Worm (Caenorhabditis elegans) whole organism, late embryonic: Measurements from ENCODE around the gene stdh-3.

Source experiments
- C08G9.2 ChIP-seq: sonication (generic microtip); optimal IDR thresholded peaks from 2 replicates; lab custom pipeline; 2016; ENCODE audit warnings: mild to moderate bottlenecking, missing genetic modification characterization, moderate library complexity, missing compliant biosample characterization
- C38D4.7 ChIP-seq: fragments of 200-800 bp; sonication (Bioruptor generic); optimal IDR thresholded peaks from 2 replicates; lab custom pipeline; 2018; ENCODE audit warnings: mild to moderate bottlenecking, missing genetic modification characterization, moderate library complexity, missing compliant biosample characterization
- F13H6.1 ChIP-seq: sonication (generic microtip); optimal IDR thresholded peaks from 2 replicates; lab custom pipeline; 2016; ENCODE audit warnings: missing genetic modification characterization, missing compliant biosample characterization
- K02D7.2 ChIP-seq: sonication (generic microtip); optimal IDR thresholded peaks from 2 replicates; lab custom pipeline; 2017; ENCODE audit warnings: mild to moderate bottlenecking, missing genetic modification characterization, missing compliant biosample characterization
- T23F11.4 ChIP-seq: fragments of 200-800 bp; sonication (Bioruptor generic); optimal IDR thresholded peaks from 2 replicates; lab custom pipeline; 2018; ENCODE audit warnings: mild to moderate bottlenecking, missing genetic modification characterization, missing compliant biosample characterization
- Y22D7AL.16 ChIP-seq: sonication (generic microtip); optimal IDR thresholded peaks from 2 replicates; lab custom pipeline; 2016; ENCODE audit warnings: missing genetic modification characterization, missing compliant biosample characterization
- ahr-1 ChIP-seq: sonication (generic microtip); optimal IDR thresholded peaks from 2 replicates; lab custom pipeline; 2016; ENCODE audit warnings: missing genetic modification characterization, missing compliant biosample characterization
- ceh-19 ChIP-seq: fragments of 200-800 bp; sonication (Bioruptor generic); optimal IDR thresholded peaks from 2 replicates; lab custom pipeline; 2018; ENCODE audit warnings: mild to moderate bottlenecking, missing genetic modification characterization, missing compliant biosample characterization
- ceh-24 ChIP-seq: sonication (generic microtip); optimal IDR thresholded peaks from 2 replicates; lab custom pipeline; 2016; ENCODE audit warnings: mild to moderate bottlenecking, missing genetic modification characterization, missing compliant biosample characterization
- ceh-30 ChIP-seq: fragments of 150-350 bp; optimal IDR thresholded peaks from 2 replicates; lab custom pipeline; 2014; ENCODE audit warnings: missing biosample characterization, missing genetic modification characterization
- ceh-45 ChIP-seq: fragments of 200-800 bp; sonication (Bioruptor generic); IDR thresholded peaks from 2 replicates; pipeline ENCODE4 v1.3.6; 2022; ENCODE audit warnings: missing genetic modification reagents, missing genetic modification characterization, missing compliant biosample characterization
- ceh-48 ChIP-seq: sonication (generic microtip); optimal IDR thresholded peaks from 2 replicates; lab custom pipeline; 2016; ENCODE audit warnings: missing genetic modification characterization, inconsistent platforms, missing compliant biosample characterization
- ceh-6 ChIP-seq: fragments of 200-800 bp; sonication (Bioruptor generic); optimal IDR thresholded peaks from 2 replicates; lab custom pipeline; 2018; ENCODE audit warnings: mild to moderate bottlenecking, missing genetic modification characterization, missing compliant biosample characterization
- ceh-9 ChIP-seq: sonication (generic microtip); optimal IDR thresholded peaks from 2 replicates; lab custom pipeline; 2016; ENCODE audit warnings: mild to moderate bottlenecking, missing genetic modification characterization, inconsistent platforms, missing compliant biosample characterization
- dmd-4 ChIP-seq: sonication (generic microtip); optimal IDR thresholded peaks from 2 replicates; lab custom pipeline; 2016; ENCODE audit warnings: borderline replicate concordance, missing genetic modification characterization, missing compliant biosample characterization
- elt-2 ChIP-seq: sonication (generic microtip); optimal IDR thresholded peaks from 2 replicates; lab custom pipeline; 2016; ENCODE audit warnings: missing genetic modification reagents, missing genetic modification characterization, missing compliant biosample characterization
- ets-4 ChIP-seq: sonication (generic microtip); optimal IDR thresholded peaks from 2 replicates; lab custom pipeline; 2016; ENCODE audit warnings: missing genetic modification characterization, missing compliant biosample characterization
- gmeb-2 ChIP-seq: sonication (generic microtip); optimal IDR thresholded peaks from 2 replicates; lab custom pipeline; 2016; ENCODE audit warnings: missing genetic modification characterization, inconsistent platforms, missing compliant biosample characterization
- hlh-13 ChIP-seq: fragments of 200-800 bp; sonication (Bioruptor generic); optimal IDR thresholded peaks from 2 replicates; lab custom pipeline; 2018; ENCODE audit warnings: mild to moderate bottlenecking, missing genetic modification characterization, missing compliant biosample characterization
- hlh-15 ChIP-seq: sonication (generic microtip); optimal IDR thresholded peaks from 2 replicates; lab custom pipeline; 2016; ENCODE audit warnings: missing genetic modification characterization, missing compliant biosample characterization
- hlh-30 ChIP-seq: sonication (generic microtip); optimal IDR thresholded peaks from 2 replicates; lab custom pipeline; 2017; ENCODE audit warnings: antibody characterized with exemption, missing genetic modification characterization, missing compliant biosample characterization; ENCODE audit not compliant: insufficient read depth
- hlh-8 ChIP-seq: sonication (generic microtip); optimal IDR thresholded peaks from 2 replicates; lab custom pipeline; 2016; ENCODE audit warnings: missing genotype, missing genetic modification characterization, missing compliant biosample characterization
- lin-11 ChIP-seq: fragments of 200-800 bp; sonication (Bioruptor generic); optimal IDR thresholded peaks from 2 replicates; lab custom pipeline; 2018; ENCODE audit warnings: mild to moderate bottlenecking, missing genetic modification characterization, missing compliant biosample characterization
- madf-2 ChIP-seq: sonication (generic microtip); optimal IDR thresholded peaks from 2 replicates; lab custom pipeline; 2017; ENCODE audit warnings: missing genetic modification characterization, missing compliant biosample characterization
- nfya-1 ChIP-seq: sonication (generic microtip); optimal IDR thresholded peaks from 2 replicates; lab custom pipeline; 2017; ENCODE audit warnings: missing genetic modification characterization, mild to moderate bottlenecking, missing compliant biosample characterization, antibody characterized with exemption, moderate library complexity
- nhr-11 ChIP-seq: fragments of 150-350 bp; optimal IDR thresholded peaks from 2 replicates; lab custom pipeline; 2014; ENCODE audit warnings: missing biosample characterization, missing genetic modification characterization
- nhr-232 ChIP-seq: sonication (generic microtip); optimal IDR thresholded peaks from 2 replicates; lab custom pipeline; 2016; ENCODE audit warnings: missing genetic modification characterization, missing compliant biosample characterization
- npax-4 ChIP-seq: sonication (generic microtip); optimal IDR thresholded peaks from 2 replicates; lab custom pipeline; 2016; ENCODE audit warnings: missing genetic modification characterization, missing compliant biosample characterization
- pag-3 ChIP-seq: sonication (generic microtip); optimal IDR thresholded peaks from 2 replicates; lab custom pipeline; 2016; ENCODE audit warnings: missing compliant biosample characterization, missing genetic modification characterization, borderline replicate concordance
- pqm-1 ChIP-seq: sonication (generic microtip); optimal IDR thresholded peaks from 2 replicates; lab custom pipeline; 2016; ENCODE audit warnings: missing genetic modification characterization, missing compliant biosample characterization
- pros-1 ChIP-seq: fragments of 150-350 bp; optimal IDR thresholded peaks from 2 replicates; lab custom pipeline; 2014; ENCODE audit warnings: missing biosample characterization, missing genetic modification reagents, missing genetic modification characterization
- ref-2 ChIP-seq: sonication (generic microtip); optimal IDR thresholded peaks from 2 replicates; lab custom pipeline; 2016; ENCODE audit warnings: missing genetic modification characterization, missing compliant biosample characterization
- sox-2 ChIP-seq: fragments of 200-800 bp; sonication (Bioruptor generic); IDR thresholded peaks from 2 replicates; pipeline ENCODE4 v1.3.6; 2022; ENCODE audit warnings: missing genetic modification reagents, missing genetic modification characterization, missing compliant biosample characterization
- sox-4 ChIP-seq: sonication (generic microtip); optimal IDR thresholded peaks from 2 replicates; lab custom pipeline; 2017; ENCODE audit warnings: mild to moderate bottlenecking, missing genetic modification characterization, inconsistent platforms, missing compliant biosample characterization
- syd-9 ChIP-seq: sonication (generic microtip); optimal IDR thresholded peaks from 2 replicates; lab custom pipeline; 2016; ENCODE audit warnings: mild to moderate bottlenecking, missing genetic modification characterization, moderate library complexity, missing compliant biosample characterization
- tbx-2 ChIP-seq: sonication (generic microtip); optimal IDR thresholded peaks from 2 replicates; lab custom pipeline; 2016; ENCODE audit warnings: missing genetic modification characterization, missing compliant biosample characterization
- tbx-7 ChIP-seq: sonication (generic microtip); optimal IDR thresholded peaks from 2 replicates; lab custom pipeline; 2016; ENCODE audit warnings: missing genotype, missing genetic modification characterization, missing compliant biosample characterization
- unc-42 ChIP-seq: sonication (generic microtip); optimal IDR thresholded peaks from 2 replicates; lab custom pipeline; 2016; ENCODE audit warnings: missing genotype, missing genetic modification characterization, missing compliant biosample characterization
- unc-55 ChIP-seq: sonication (generic microtip); optimal IDR thresholded peaks from 2 replicates; lab custom pipeline; 2017; ENCODE audit warnings: missing biosample characterization, missing genetic modification reagents, missing genetic modification characterization
- zip-5 ChIP-seq: sonication (generic microtip); optimal IDR thresholded peaks from 2 replicates; lab custom pipeline; 2016; ENCODE audit warnings: missing genetic modification characterization, missing compliant biosample characterization
- ztf-16 ChIP-seq: sonication (generic microtip); optimal IDR thresholded peaks from 2 replicates; lab custom pipeline; 2017; ENCODE audit warnings: missing genetic modification characterization, missing compliant biosample characterization

Gene stdh-3

DNA sequence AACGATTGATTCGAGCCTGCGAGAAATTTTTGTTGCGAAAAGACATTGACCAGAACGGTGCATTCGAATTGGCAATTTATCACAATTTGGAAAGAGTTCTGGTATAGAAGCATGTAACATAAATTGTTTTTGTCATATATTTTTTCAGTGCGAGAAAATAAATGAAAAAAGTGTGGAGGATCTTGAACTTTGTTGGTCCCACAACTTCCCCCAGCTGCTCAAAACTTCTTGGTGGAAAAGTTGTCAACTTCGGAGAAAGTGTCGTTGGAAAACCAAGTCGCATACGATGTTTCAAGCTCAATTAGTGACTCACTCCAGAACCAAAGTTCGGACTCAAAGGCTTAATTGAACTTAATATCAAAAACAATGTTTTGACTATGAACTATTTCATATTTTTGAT lies 27.5 kb downstream of the stdh-3 start:
- TF ChIP-seq Y22D7AL.16 (tag; lab: Kevin White, UChicago): no peak
- no peak for TF ChIP-seq T23F11.4 (GFP tag; lab: Kevin White, UChicago)
- TF ChIP-seq hlh-13: no peak
- TF ChIP-seq unc-55 (GFP tag; lab: Kevin White, UChicago): no peak
- no peak for TF ChIP-seq nhr-11 (tag; lab: Kevin White, UChicago)
- TF ChIP-seq ahr-1 (tag; lab: Kevin White, UChicago): no peak
- no peak for TF ChIP-seq ceh-30 (tag; lab: Kevin White, UChicago)
- TF ChIP-seq nhr-232 (tag; lab: Kevin White, UChicago): no peak
- no peak for TF ChIP-seq ref-2 (tag; lab: Kevin White, UChicago)
- no peak for TF ChIP-seq zip-5
- no peak for TF ChIP-seq ceh-6 (GFP tag; lab: Kevin White, UChicago)
- no peak for TF ChIP-seq C38D4.7 (GFP tag; lab: Kevin White, UChicago)
- TF ChIP-seq, all 69 proteins: peak for 0

DNA sequence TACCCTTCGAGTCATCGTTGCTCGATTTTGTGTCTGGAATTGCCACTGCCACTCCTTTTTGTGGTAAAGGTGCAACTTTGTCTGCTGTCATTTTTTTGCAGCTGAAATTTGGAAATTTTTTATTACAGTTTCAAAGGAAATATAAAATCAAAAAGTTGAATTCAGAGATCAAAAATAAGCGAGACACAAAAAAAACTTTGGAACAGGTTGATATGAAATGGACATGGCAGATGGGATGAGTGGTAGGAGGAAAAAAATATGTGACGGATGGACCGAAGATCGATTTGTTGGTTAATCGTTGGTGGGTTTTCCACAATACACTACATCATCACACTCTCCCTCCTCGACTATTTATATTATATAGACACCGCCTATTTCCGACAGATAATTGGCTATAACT lies 30.1 kb downstream of the stdh-3 start, which contains the start of gene R10D12.1:
TSS of gene R10D12.1 (minus strand) at position 101 of the 400 bp plus-strand sequence.
- TF ChIP-seq ceh-45 (GFP tag; lab: Robert Waterston, UW): no peak
- TF ChIP-seq gmeb-2: no peak

DNA sequence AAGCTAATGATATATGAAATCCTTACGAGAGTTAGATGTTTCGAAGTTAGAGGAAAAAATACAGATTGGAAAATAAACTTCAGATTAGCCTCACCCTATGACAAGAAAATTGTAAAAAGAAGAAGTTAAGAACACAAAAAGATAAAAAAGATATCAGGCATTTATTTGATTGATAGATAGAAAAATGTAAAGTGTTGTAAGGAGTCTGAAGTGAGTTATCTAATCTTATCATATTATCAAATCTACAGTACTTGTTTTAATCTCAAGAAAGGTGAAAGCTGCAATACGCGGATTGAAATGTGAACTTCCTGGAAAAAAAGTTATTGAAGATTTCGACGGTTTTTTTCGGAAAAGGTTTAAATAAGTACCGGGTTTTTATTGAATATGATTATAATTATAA lies 31.0 kb downstream of the stdh-3 start:
- TF ChIP-seq hlh-15 (tag; lab: Kevin White, UChicago) (no peak), C08G9.2 (tag; lab: Kevin White, UChicago) (no peak), K02D7.2 (tag; lab: Kevin White, UChicago) (no peak), syd-9 (tag; lab: Kevin White, UChicago) (no peak)

DNA sequence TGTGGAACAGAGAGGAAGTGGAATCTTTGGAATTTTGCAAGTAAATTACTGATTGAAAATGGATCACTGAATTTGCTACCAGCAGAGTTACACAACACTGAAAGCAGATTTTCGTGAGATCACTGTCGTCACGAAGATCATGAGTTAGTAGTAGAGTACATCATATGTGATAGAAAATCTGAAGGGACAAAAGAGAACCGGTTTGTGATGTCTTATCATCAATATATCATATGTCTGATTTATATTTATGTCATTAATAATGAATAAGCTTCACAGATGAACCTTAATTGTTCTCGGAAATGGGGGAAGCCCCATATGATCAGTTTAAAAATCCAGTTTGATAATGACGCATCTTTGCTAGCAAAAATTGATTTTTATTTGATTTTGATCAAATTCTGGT lies 31.6 kb downstream of the stdh-3 start:
- TF ChIP-seq nhr-11 (tag; lab: Kevin White, UChicago): no peak
- no peak for TF ChIP-seq sox-4
- no peak for TF ChIP-seq pros-1 (tag; lab: Kevin White, UChicago)

DNA sequence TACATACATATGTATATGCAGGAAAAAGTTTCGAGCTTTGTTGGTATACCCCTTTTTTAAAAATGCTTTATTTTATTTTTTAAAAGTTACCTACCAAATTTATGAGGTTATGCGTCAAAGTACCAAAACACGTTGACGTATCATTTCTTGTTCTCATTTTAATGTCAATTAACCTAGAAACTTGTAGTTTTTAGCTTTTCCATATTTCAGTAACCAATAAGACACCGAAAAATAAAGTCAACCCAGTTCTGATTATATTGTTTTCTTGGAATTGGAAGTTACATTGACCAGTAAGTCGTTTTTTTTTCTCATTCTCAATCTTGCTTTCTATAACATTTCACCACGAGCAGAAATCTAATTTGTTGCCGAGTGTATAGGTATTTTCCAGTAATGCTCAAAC lies 32.4 kb downstream of the stdh-3 start, which contains the start of gene srw-145:
TSS of gene srw-145 (plus strand) at position 301 of the 400 bp plus-strand sequence.
- TF ChIP-seq unc-42 (tag; lab: Kevin White, UChicago) (no peak), sox-2 (GFP tag; lab: Robert Waterston, UW) (no peak), Y22D7AL.16 (tag; lab: Kevin White, UChicago) (no peak), nfya-1 (tag; lab: Kevin White, UChicago) (no peak), ztf-16 (tag; lab: Kevin White, UChicago) (no peak), lin-11 (tag; lab: Kevin White, UChicago) (no peak), ceh-6 (GFP tag; lab: Kevin White, UChicago) (no peak), ets-4 (tag; lab: Kevin White, UChicago) (no peak)
- TF ChIP-seq, all 69 proteins: peak for 0

DNA sequence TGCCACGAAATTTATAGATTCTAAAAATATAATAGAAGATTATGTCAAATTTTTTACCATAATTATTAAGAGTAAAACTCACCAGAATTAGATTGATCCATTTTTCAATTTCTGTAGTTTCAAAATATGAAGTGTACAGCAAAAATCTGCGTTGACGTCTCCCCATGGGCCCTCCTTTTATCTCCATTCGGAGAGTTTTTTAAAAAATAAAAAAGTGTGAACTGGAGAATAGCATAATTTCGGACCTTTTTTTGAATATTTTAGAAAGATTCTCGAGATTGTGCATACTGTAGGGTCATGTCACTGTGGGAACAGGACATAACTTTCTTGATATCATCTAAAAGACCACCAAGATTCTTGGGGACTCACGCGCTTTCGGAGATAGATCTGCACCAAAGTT lies 37.7 kb downstream of the stdh-3 start, which contains the start of gene dpr-1:
TSS of gene dpr-1 (minus strand) at position 101 of the 400 bp plus-strand sequence.
- no peak for TF ChIP-seq tbx-2 (tag; lab: Kevin White, UChicago)
- no peak for TF ChIP-seq npax-4 (tag; lab: Kevin White, UChicago)
- TF ChIP-seq tbx-7 (tag; lab: Kevin White, UChicago): no peak

DNA sequence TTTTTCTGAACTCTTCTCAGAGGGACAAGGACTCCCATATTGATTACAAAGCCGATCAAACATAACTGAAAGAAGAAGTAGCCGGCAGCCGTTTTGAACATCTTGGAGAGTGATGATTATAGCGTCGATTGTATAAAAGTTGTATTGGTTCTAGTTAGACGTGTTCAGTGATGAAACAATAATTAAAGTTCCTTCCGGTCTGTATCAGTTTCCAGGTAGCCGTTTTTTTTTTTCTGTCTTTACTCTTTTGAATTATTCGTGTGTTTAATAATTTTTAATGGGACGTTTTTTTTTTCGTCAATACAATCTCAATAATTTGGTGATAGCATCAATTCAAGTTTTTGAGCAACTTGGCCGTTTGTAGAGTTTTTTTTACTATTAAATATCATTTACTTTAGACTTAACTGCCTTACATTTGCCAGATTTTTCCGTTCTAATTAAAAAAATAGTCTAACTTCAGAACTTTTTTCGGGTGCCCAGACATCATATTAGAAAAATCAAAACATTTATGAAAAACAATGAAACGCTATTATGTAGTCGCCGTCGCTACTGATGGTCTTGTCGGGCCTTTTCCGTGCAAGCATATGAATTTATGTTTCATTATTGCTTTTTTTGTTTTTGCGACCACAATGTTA lies 42.1 kb downstream of the stdh-3 start, which contains the start of the genes srx-10 and clec-226:
TSS of gene srx-10 (minus strand) at position 101 of the 635 bp plus-strand sequence.
TSS of gene clec-226 (plus strand) at position 585 of the 635 bp plus-strand sequence.
- TF ChIP-seq dmd-4 (tag; lab: Kevin White, UChicago) (no peak), ceh-19 (GFP tag; lab: Kevin White, UChicago) (no peak), ceh-9 (tag; lab: Kevin White, UChicago) (no peak), tbx-2 (tag; lab: Kevin White, UChicago) (no peak), madf-2 (tag; lab: Kevin White, UChicago) (no peak), pqm-1 (no peak), ceh-24 (tag; lab: Kevin White, UChicago) (no peak), ceh-48 (tag; lab: Kevin White, UChicago) (no peak), hlh-30 (tag; lab: Kevin White, UChicago) (no peak), hlh-8 (no peak), Y22D7AL.16 (tag; lab: Kevin White, UChicago) (no peak), pag-3 (tag; lab: Kevin White, UChicago) (no peak), elt-2 (tag; lab: Kevin White, UChicago) (no peak), F13H6.1 (tag; lab: Kevin White, UChicago) (no peak)
